Worm (Caenorhabditis elegans): ENCODE results near the gene C27D9.1.

DNA sequence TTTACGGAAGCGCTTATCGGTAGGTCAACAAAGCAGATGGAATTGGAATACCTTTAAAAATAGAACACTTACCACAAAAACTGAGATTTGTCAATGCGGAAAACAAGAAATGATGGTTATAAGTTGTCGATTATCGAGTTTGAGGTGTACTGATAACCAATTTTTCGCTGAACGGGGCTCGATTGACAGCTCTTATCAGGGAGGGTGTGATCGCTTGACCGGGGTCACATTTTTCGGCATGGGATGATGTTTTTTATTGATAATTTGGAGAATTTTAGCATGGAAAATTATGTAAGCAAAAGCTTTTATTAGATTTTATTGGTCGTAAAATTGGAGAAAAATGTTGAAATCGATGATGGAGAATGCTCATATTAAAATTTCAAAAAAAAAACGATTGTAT, 16.7 kb downstream of the C27D9.1 start:
- no peak for TF ChIP-seq flt-1 (GFP tag; IDR thresholded peaks at IDR 0.05)
- TF ChIP-seq ztf-29 (GFP tag; IDR thresholded peaks at IDR 0.05) = no peak
- no peak for TF ChIP-seq ref-1 (GFP tag; conservative IDR thresholded peaks at IDR 0.05)
- no peak for TF ChIP-seq klf-2 (GFP tag; conservative IDR thresholded peaks at IDR 0.05)
- TF ChIP-seq ztf-23 (GFP tag; IDR thresholded peaks at IDR 0.05) = no peak
- TF ChIP-seq tab-1 (GFP tag; IDR thresholded peaks at IDR 0.05) = no peak
- TF ChIP-seq T22C8.4 (GFP tag; IDR thresholded peaks at IDR 0.05) = no peak
- no peak for TF ChIP-seq cog-1 (tag; optimal IDR thresholded peaks at IDR 0.05)

All from whole organism, midembryonic.